Fruit fly (Drosophila melanogaster) whole organism, embryonic: ENCODE measurements around the gene CG34427.

Experiments used
- CG10543 ChIP-seq: fragments of 200-800 bp; sonication (Bioruptor generic); optimal IDR thresholded peaks from 3 replicates; lab custom pipeline; 2017; ENCODE audit warnings: missing biosample characterization, mild to moderate bottlenecking, missing genetic modification characterization, moderate library complexity
- CG12299 ChIP-seq: fragments of 200-800 bp; sonication (Bioruptor generic); optimal IDR thresholded peaks from 2 replicates; lab custom pipeline; 2018; ENCODE audit warnings: missing biosample characterization, mild to moderate bottlenecking, missing genetic modification characterization
- CG13296 ChIP-seq: fragments of 200-800 bp; sonication (Bioruptor generic); optimal IDR thresholded peaks from 3 replicates; lab custom pipeline; 2018; ENCODE audit warnings: missing biosample characterization, mild to moderate bottlenecking, missing genetic modification characterization
- CG1602 ChIP-seq: fragments of 200-800 bp; sonication (Bioruptor generic); optimal IDR thresholded peaks from 3 replicates; lab custom pipeline; 2016; ENCODE audit warnings: missing biosample characterization, missing genetic modification characterization
- CG17912 ChIP-seq: fragments of 200-800 bp; sonication (Bioruptor generic); optimal IDR thresholded peaks from 2 replicates; lab custom pipeline; 2018; ENCODE audit warnings: missing biosample characterization, mild to moderate bottlenecking, missing genetic modification characterization
- CG18619 ChIP-seq: fragments of 200-800 bp; sonication (Bioruptor generic); optimal IDR thresholded peaks from 3 replicates; lab custom pipeline; 2017; ENCODE audit warnings: missing biosample characterization, mild to moderate bottlenecking, missing genetic modification characterization
- CG2678 ChIP-seq: fragments of 200-800 bp; sonication (Bioruptor generic); optimal IDR thresholded peaks from 3 replicates; lab custom pipeline; 2019; ENCODE audit warnings: missing biosample characterization, mild to moderate bottlenecking, missing genetic modification characterization, moderate library complexity
- CG30431 ChIP-seq: fragments of 200-800 bp; sonication (Bioruptor generic); optimal IDR thresholded peaks from 2 replicates; lab custom pipeline; 2017; ENCODE audit warnings: missing biosample characterization, missing genetic modification characterization
- CG3065 ChIP-seq: fragments of 200-800 bp; sonication (Bioruptor generic); optimal IDR thresholded peaks from 2 replicates; lab custom pipeline; 2016; ENCODE audit warnings: missing biosample characterization, missing genetic modification characterization
- CG33213 ChIP-seq: fragments of 200-800 bp; sonication (Bioruptor generic); optimal IDR thresholded peaks from 3 replicates; lab custom pipeline; 2016; ENCODE audit warnings: missing biosample characterization, missing genetic modification characterization
- CG43689 ChIP-seq: fragments of 200-800 bp; sonication (Bioruptor generic); IDR thresholded peaks from 2 replicates; pipeline ENCODE4 v1.3.6; 2022; ENCODE audit warnings: missing biosample characterization, missing genetic modification characterization
- CG7372 ChIP-seq: fragments of 200-800 bp; sonication (Bioruptor generic); IDR thresholded peaks from 2 replicates; pipeline ENCODE4 v1.3.6; 2022; ENCODE audit warnings: missing biosample characterization, missing genetic modification characterization
- CG8944 ChIP-seq: fragments of 200-800 bp; sonication (Bioruptor generic); optimal IDR thresholded peaks from 3 replicates; lab custom pipeline; 2016; ENCODE audit warnings: missing biosample characterization, missing genetic modification characterization
- CG9609 ChIP-seq: fragments of 200-800 bp; sonication (Bioruptor generic); optimal IDR thresholded peaks from 3 replicates; lab custom pipeline; 2016; ENCODE audit warnings: missing biosample characterization, missing genetic modification characterization
- CHES-1-like ChIP-seq: fragments of 200-800 bp; sonication (Bioruptor generic); optimal IDR thresholded peaks from 2 replicates; lab custom pipeline; 2016; ENCODE audit warnings: missing biosample characterization, missing genetic modification characterization
- Dad ChIP-seq: fragments of 200-800 bp; sonication (Bioruptor generic); optimal IDR thresholded peaks from 3 replicates; lab custom pipeline; 2016; ENCODE audit warnings: missing biosample characterization, missing genetic modification characterization
- Dbx ChIP-seq: fragments of 200-800 bp; sonication (Bioruptor generic); IDR thresholded peaks from 3 replicates; pipeline ENCODE4 v1.3.6; 2022; ENCODE audit warnings: missing biosample characterization, missing genetic modification characterization
- Dfd ChIP-seq, 2 experiments: fragments of >200 bp; optimal IDR thresholded peaks; 2 replicates each; lab custom pipeline; 2017; ENCODE audit warnings: missing biosample characterization in 2 of 2, missing genetic modification characterization in 2 of 2
- Doc2 ChIP-seq: fragments of 200-800 bp; sonication (Bioruptor generic); IDR thresholded peaks from 2 replicates; pipeline ENCODE4 v1.3.6; 2022; ENCODE audit warnings: missing biosample characterization, missing genetic modification characterization
- Gsc ChIP-seq: fragments of 200-800 bp; sonication (Bioruptor generic); IDR thresholded peaks from 2 replicates; pipeline ENCODE4 v1.3.6; 2022; ENCODE audit warnings: missing biosample characterization, missing genetic modification characterization
- Gug ChIP-seq: fragments of 200-800 bp; sonication (Bioruptor generic); IDR thresholded peaks from 4 replicates; pipeline ENCODE4 v1.3.6; 2022; ENCODE audit warnings: missing biosample characterization, missing genetic modification characterization
- H2.0 ChIP-seq: fragments of 200-800 bp; sonication (Bioruptor generic); IDR thresholded peaks from 2 replicates; pipeline ENCODE4 v1.3.6; 2022; ENCODE audit warnings: missing biosample characterization, missing genetic modification characterization
- Hr39 ChIP-seq: fragments of >200 bp; optimal IDR thresholded peaks from 2 replicates; lab custom pipeline; 2017
- Hsf ChIP-seq: fragments of 200-800 bp; sonication (Bioruptor generic); optimal IDR thresholded peaks from 3 replicates; lab custom pipeline; 2016; ENCODE audit warnings: missing biosample characterization, missing genetic modification characterization
- MBD-R2 ChIP-seq: fragments of 200-800 bp; sonication (Bioruptor generic); IDR thresholded peaks from 2 replicates; pipeline ENCODE4 v1.3.6; 2022; ENCODE audit warnings: missing biosample characterization, missing genetic modification characterization
- MTF-1 ChIP-seq: fragments of 200-800 bp; sonication (Bioruptor generic); optimal IDR thresholded peaks from 2 replicates; lab custom pipeline; 2018; ENCODE audit warnings: missing biosample characterization, mild to moderate bottlenecking, missing genetic modification characterization, borderline replicate concordance
- Nf-YB ChIP-seq: fragments of 200-800 bp; sonication (Bioruptor generic); optimal IDR thresholded peaks from 3 replicates; lab custom pipeline; 2019; ENCODE audit warnings: missing biosample characterization, mild to moderate bottlenecking, missing genetic modification characterization, moderate library complexity
- PHDP ChIP-seq: fragments of 200-800 bp; sonication (Bioruptor generic); optimal IDR thresholded peaks from 3 replicates; lab custom pipeline; 2018; ENCODE audit warnings: missing biosample characterization, mild to moderate bottlenecking, missing genetic modification characterization, moderate library complexity
- Spps ChIP-seq: fragments of 200-800 bp; sonication (Bioruptor generic); optimal IDR thresholded peaks from 2 replicates; lab custom pipeline; 2018; ENCODE audit warnings: missing biosample characterization, mild to moderate bottlenecking, missing genetic modification characterization
- Vsx1 ChIP-seq: fragments of 200-800 bp; sonication (Bioruptor generic); optimal IDR thresholded peaks from 2 replicates; lab custom pipeline; 2017; ENCODE audit warnings: missing biosample characterization, mild to moderate bottlenecking, missing genetic modification characterization, missing genetic modification reagents
- bigmax ChIP-seq: fragments of 200-800 bp; sonication (Bioruptor generic); optimal IDR thresholded peaks from 2 replicates; lab custom pipeline; 2018; ENCODE audit warnings: missing biosample characterization, mild to moderate bottlenecking, missing genetic modification characterization
- btn ChIP-seq: fragments of 200-800 bp; sonication (Bioruptor generic); optimal IDR thresholded peaks from 2 replicates; lab custom pipeline; 2016; ENCODE audit warnings: missing biosample characterization, missing genetic modification characterization
- crc ChIP-seq: fragments of 200-800 bp; sonication (Bioruptor generic); optimal IDR thresholded peaks from 2 replicates; lab custom pipeline; 2016; ENCODE audit warnings: missing biosample characterization, missing genetic modification characterization
- danr ChIP-seq: fragments of 200-800 bp; sonication (Bioruptor generic); IDR thresholded peaks from 2 replicates; pipeline ENCODE4 v1.3.6; 2022; ENCODE audit warnings: missing biosample characterization, missing genetic modification characterization
- dmrt11E ChIP-seq: fragments of 200-800 bp; sonication (Bioruptor generic); optimal IDR thresholded peaks from 3 replicates; lab custom pipeline; 2018; ENCODE audit warnings: missing biosample characterization, mild to moderate bottlenecking, missing genetic modification characterization, moderate library complexity
- emc ChIP-seq: fragments of 200-800 bp; sonication (Bioruptor generic); optimal IDR thresholded peaks from 2 replicates; lab custom pipeline; 2016; ENCODE audit warnings: missing biosample characterization, missing genetic modification characterization
- h ChIP-seq: fragments of >200 bp; optimal IDR thresholded peaks from 2 replicates; lab custom pipeline; 2017
- hth ChIP-seq: fragments of >200 bp; optimal IDR thresholded peaks from 2 replicates; lab custom pipeline; 2017; ENCODE audit warnings: inconsistent platforms
- ind ChIP-seq: fragments of 200-800 bp; sonication (Bioruptor generic); optimal IDR thresholded peaks from 3 replicates; lab custom pipeline; 2016; ENCODE audit warnings: missing biosample characterization, missing genetic modification characterization
- jigr1 ChIP-seq: fragments of 200-800 bp; sonication (Bioruptor generic); IDR thresholded peaks from 3 replicates; pipeline ENCODE4 v1.3.6; 2022; ENCODE audit warnings: missing biosample characterization, missing genetic modification characterization
- lbe ChIP-seq: fragments of 200-800 bp; sonication (Bioruptor generic); optimal IDR thresholded peaks from 2 replicates; lab custom pipeline; 2016; ENCODE audit warnings: missing biosample characterization, mild to moderate bottlenecking, missing genetic modification characterization
- mld ChIP-seq: fragments of 200-800 bp; sonication (Bioruptor generic); IDR thresholded peaks from 3 replicates; pipeline ENCODE4 v1.3.6; 2022; ENCODE audit warnings: missing biosample characterization, missing genetic modification characterization; ENCODE audit not compliant: partially characterized antibody
- odd ChIP-seq: fragments of 200-800 bp; sonication (Bioruptor generic); optimal IDR thresholded peaks from 2 replicates; lab custom pipeline; 2017; ENCODE audit warnings: missing biosample characterization, mild to moderate bottlenecking, missing genetic modification characterization
- pzg ChIP-seq: fragments of 200-800 bp; sonication (Bioruptor generic); optimal IDR thresholded peaks from 3 replicates; lab custom pipeline; 2018; ENCODE audit warnings: missing biosample characterization, mild to moderate bottlenecking, missing genetic modification characterization, moderate library complexity
- run ChIP-seq: fragments of 200-800 bp; sonication (Bioruptor generic); optimal IDR thresholded peaks from 3 replicates; lab custom pipeline; 2018; ENCODE audit warnings: missing biosample characterization, mild to moderate bottlenecking, missing genetic modification characterization
- sqz ChIP-seq: fragments of 200-800 bp; sonication (Bioruptor generic); optimal IDR thresholded peaks from 3 replicates; lab custom pipeline; 2018; ENCODE audit warnings: missing biosample characterization, mild to moderate bottlenecking, missing genetic modification characterization
- sr ChIP-seq: fragments of 200-800 bp; sonication (Bioruptor generic); IDR thresholded peaks from 3 replicates; pipeline ENCODE4 v1.3.6; 2022; ENCODE audit warnings: missing biosample characterization, missing genetic modification characterization
- tup ChIP-seq: fragments of 200-800 bp; sonication (Bioruptor generic); optimal IDR thresholded peaks from 2 replicates; lab custom pipeline; 2016; ENCODE audit warnings: missing biosample characterization, mild to moderate bottlenecking, missing genetic modification characterization, moderate library complexity
- tx ChIP-seq: fragments of 200-800 bp; sonication (Bioruptor generic); optimal IDR thresholded peaks from 2 replicates; lab custom pipeline; 2016; ENCODE audit warnings: missing biosample characterization, missing genetic modification characterization
- usp ChIP-seq: fragments of >200 bp; optimal IDR thresholded peaks from 2 replicates; lab custom pipeline; 2017; ENCODE audit warnings: missing biosample characterization, missing genetic modification characterization
- wek ChIP-seq: fragments of 200-800 bp; sonication (Bioruptor generic); optimal IDR thresholded peaks from 3 replicates; lab custom pipeline; 2018; ENCODE audit warnings: missing biosample characterization, mild to moderate bottlenecking, missing genetic modification characterization, moderate library complexity

The CG34427 gene

dm6 chr3L:8827133-8827867 lies 22.7 kb downstream of the CG34427 start, which contains the start of gene dally (continued):
- TF ChIP-seq hth (lab: Kevin White, UChicago) (no peak), ind (no peak), CG3065 (GFP tag; lab: Kevin White, UChicago) (no peak), run (no peak), CHES-1-like (peak; percentile 10), MTF-1 (GFP tag; lab: Kevin White, UChicago) (peak; percentile 72), danr (no peak), CG2678 (tag; lab: Kevin White, UChicago) (peak; percentile 19), CG18619 (GFP tag; lab: Kevin White, UChicago) (no peak), Dfd (GFP tag; optimal IDR thresholded peaks at IDR 0.05; lab: Kevin White, UChicago) (no peak), CG13296 (peak; percentile 31), Spps (tag; lab: Kevin White, UChicago) (no peak), Doc2 (GFP tag; lab: Robert Waterston, UW) (no peak), Nf-YB (peak; percentile 1), CG7372 (peak; percentile 67; the same call in 1 of the 2 replicates), tx (no peak), CG33213 (GFP tag; lab: Kevin White, UChicago) (peak; percentile 6), CG17912 (GFP tag; lab: Kevin White, UChicago) (peak; percentile 31), Dad (peak; percentile 11), CG43689 (no peak), Gsc (GFP tag; lab: Robert Waterston, UW) (no peak), lbe (no peak), CG1602 (GFP tag; lab: Kevin White, UChicago) (no peak), mld (GFP tag; lab: Robert Waterston, UW) (no peak; the same call in 2 of the 3 replicates), CG8944 (GFP tag; lab: Kevin White, UChicago) (no peak), CG10543 (GFP tag; lab: Kevin White, UChicago) (peak; percentile 73), crc (GFP tag; lab: Kevin White, UChicago) (no peak), Gug (GFP tag; lab: Robert Waterston, UW) (peak; percentile 28; the same call in 1 of the 4 replicates), dmrt11E (tag; lab: Kevin White, UChicago) (no peak), wek (GFP tag; lab: Kevin White, UChicago) (no peak), tup (GFP tag; lab: Kevin White, UChicago) (no peak), btn (no peak), Hsf (GFP tag; lab: Kevin White, UChicago) (no peak), h (lab: Kevin White, UChicago) (no peak), MBD-R2 (GFP tag; lab: Robert Waterston, UW) (no peak), CG30431 (GFP tag; lab: Kevin White, UChicago) (no peak), Dbx (GFP tag; lab: Robert Waterston, UW) (0 out of 3 replicates have a peak, but pooled peaks have one; percentile 22), jigr1 (no peak), Vsx1 (peak; percentile 5), usp (GFP tag; lab: Kevin White, UChicago) (no peak), bigmax (GFP tag; lab: Kevin White, UChicago) (no peak), emc (GFP tag; lab: Kevin White, UChicago) (no peak), CG12299 (tag; lab: Kevin White, UChicago) (no peak), PHDP (tag; lab: Kevin White, UChicago) (peak; percentile 20), pzg (no peak), sqz (GFP tag; lab: Kevin White, UChicago) (peak; percentile 5), H2.0 (GFP tag; lab: Robert Waterston, UW) (peak; percentile 33; the same call in 1 of the 2 replicates), CG9609 (GFP tag; lab: Kevin White, UChicago) (no peak), Hr39 (lab: Kevin White, UChicago) (no peak), odd (GFP tag; lab: Kevin White, UChicago) (peak; percentile 44), sr (GFP tag; lab: Robert Waterston, UW) (peak; percentile 39; the same call in 1 of the 3 replicates)
